Worm (Caenorhabditis elegans) whole organism, L2 larva: ENCODE data around the gene lgc-19.

Experiments
- C34F6.9 ChIP-seq: fragments of 150-350 bp; optimal IDR thresholded peaks from 2 replicates; lab custom pipeline; 2014; ENCODE audit warnings: missing biosample characterization, missing genetic modification characterization
- F13H6.1 ChIP-seq: sonication (generic microtip); optimal IDR thresholded peaks from 2 replicates; lab custom pipeline; 2016; ENCODE audit warnings: missing genetic modification characterization, missing compliant biosample characterization
- R02D3.7 ChIP-seq: fragments of 150-350 bp; optimal IDR thresholded peaks from 2 replicates; lab custom pipeline; 2014; ENCODE audit warnings: missing biosample characterization, missing genetic modification characterization
- Y55F3AM.14 ChIP-seq: fragments of 200-800 bp; sonication (Bioruptor generic); optimal IDR thresholded peaks from 2 replicates; lab custom pipeline; 2018; ENCODE audit warnings: mild to moderate bottlenecking, missing genetic modification characterization, missing compliant biosample characterization
- aly-2 ChIP-seq: fragments of 150-350 bp; optimal IDR thresholded peaks from 2 replicates; lab custom pipeline; 2014; ENCODE audit warnings: missing biosample characterization, missing genetic modification characterization
- ama-1 ChIP-seq: fragments of 150-350 bp; optimal IDR thresholded peaks from 2 replicates; lab custom pipeline; 2018; ENCODE audit warnings: inconsistent platforms
- blmp-1 ChIP-seq: sonication (generic microtip); optimal IDR thresholded peaks from 2 replicates; lab custom pipeline; 2017; ENCODE audit warnings: missing genetic modification characterization, mild to moderate bottlenecking, missing compliant biosample characterization, antibody characterized with exemption, moderate library complexity; ENCODE audit not compliant: insufficient read depth
- ceh-16 ChIP-seq: fragments of 150-350 bp; optimal IDR thresholded peaks from 2 replicates; lab custom pipeline; 2014; ENCODE audit warnings: missing biosample characterization, missing genetic modification characterization
- ceh-82 ChIP-seq: fragments of 150-350 bp; optimal IDR thresholded peaks from 2 replicates; lab custom pipeline; 2014; ENCODE audit warnings: missing biosample characterization, missing genetic modification characterization
- crh-2 ChIP-seq: sonication (generic microtip); optimal IDR thresholded peaks from 2 replicates; lab custom pipeline; 2017; ENCODE audit warnings: missing biosample characterization, missing genetic modification characterization
- dmd-4 ChIP-seq: sonication (generic microtip); optimal IDR thresholded peaks from 2 replicates; lab custom pipeline; 2017; ENCODE audit warnings: missing biosample characterization, missing genetic modification characterization
- egl-27 ChIP-seq: sonication (generic microtip); optimal IDR thresholded peaks from 3 replicates; lab custom pipeline; 2017; ENCODE audit warnings: missing biosample characterization, missing genetic modification reagents, missing genetic modification characterization
- elt-1 ChIP-seq: fragments of 150-350 bp; optimal IDR thresholded peaks from 2 replicates; lab custom pipeline; 2014; ENCODE audit warnings: missing biosample characterization, missing genetic modification characterization
- fos-1 ChIP-seq: fragments of 150-350 bp; optimal IDR thresholded peaks from 2 replicates; lab custom pipeline; 2014; ENCODE audit warnings: missing biosample characterization, missing genetic modification characterization
- gmeb-1 ChIP-seq: fragments of 150-350 bp; optimal IDR thresholded peaks from 2 replicates; lab custom pipeline; 2014; ENCODE audit warnings: missing biosample characterization, missing genetic modification characterization
- lin-11 ChIP-seq: fragments of 150-350 bp; sonication (generic microtip); optimal IDR thresholded peaks from 2 replicates; lab custom pipeline; 2014; ENCODE audit warnings: missing biosample characterization, missing genetic modification characterization, inconsistent platforms, mixed read lengths
- lin-13 ChIP-seq: fragments of 150-350 bp; optimal IDR thresholded peaks from 2 replicates; lab custom pipeline; 2014; ENCODE audit warnings: missing biosample characterization, missing genetic modification reagents, missing genetic modification characterization
- lin-39 ChIP-seq: fragments of 150-350 bp; optimal IDR thresholded peaks from 2 replicates; lab custom pipeline; 2014; ENCODE audit warnings: missing biosample characterization, missing genetic modification reagents, missing genetic modification characterization
- mab-5 ChIP-seq: fragments of 150-350 bp; optimal IDR thresholded peaks from 2 replicates; lab custom pipeline; 2014; ENCODE audit warnings: missing biosample characterization, missing genetic modification characterization
- mbf-1 ChIP-seq: sonication (generic microtip); optimal IDR thresholded peaks from 2 replicates; lab custom pipeline; 2017; ENCODE audit warnings: missing biosample characterization, missing genetic modification characterization
- mdl-1 ChIP-seq, 2 experiments: fragments of 150-350 bp in 1 of 2; sonication (generic microtip) in 1 of 2; optimal IDR thresholded peaks; 2 replicates each; lab custom pipeline; 2017; ENCODE audit warnings: missing biosample characterization in 2 of 2, missing genetic modification characterization in 2 of 2
- nhr-10 ChIP-seq: sonication (generic microtip); optimal IDR thresholded peaks from 2 replicates; lab custom pipeline; 2017; ENCODE audit warnings: missing biosample characterization, missing genetic modification characterization
- nhr-11 ChIP-seq: fragments of 150-350 bp; optimal IDR thresholded peaks from 2 replicates; lab custom pipeline; 2014; ENCODE audit warnings: missing biosample characterization, missing genetic modification characterization
- nhr-12 ChIP-seq: fragments of 150-350 bp; optimal IDR thresholded peaks from 2 replicates; lab custom pipeline; 2014; ENCODE audit warnings: missing biosample characterization, missing genetic modification characterization
- nhr-129 ChIP-seq: fragments of 150-350 bp; optimal IDR thresholded peaks from 2 replicates; lab custom pipeline; 2014; ENCODE audit warnings: missing biosample characterization, missing genetic modification characterization
- nhr-23 ChIP-seq: fragments of 150-350 bp; optimal IDR thresholded peaks from 2 replicates; lab custom pipeline; 2014; ENCODE audit warnings: missing biosample characterization, missing genetic modification reagents, missing genetic modification characterization
- nhr-237 ChIP-seq: fragments of 150-350 bp; optimal IDR thresholded peaks from 2 replicates; lab custom pipeline; 2014; ENCODE audit warnings: missing biosample characterization, missing genetic modification characterization
- nhr-6 ChIP-seq: fragments of 150-350 bp; optimal IDR thresholded peaks from 2 replicates; lab custom pipeline; 2014; ENCODE audit warnings: missing biosample characterization, missing genetic modification characterization
- peb-1 ChIP-seq: fragments of 150-350 bp; optimal IDR thresholded peaks from 2 replicates; lab custom pipeline; 2014; ENCODE audit warnings: missing biosample characterization, missing genetic modification characterization
- sem-4 ChIP-seq: fragments of 150-350 bp; optimal IDR thresholded peaks from 2 replicates; lab custom pipeline; 2014; ENCODE audit warnings: missing biosample characterization, missing genetic modification reagents, missing genetic modification characterization
- skn-1 ChIP-seq: sonication (generic microtip); optimal IDR thresholded peaks from 2 replicates; lab custom pipeline; 2017; ENCODE audit warnings: missing biosample characterization, missing genetic modification characterization
- unc-39 ChIP-seq: fragments of 150-350 bp; optimal IDR thresholded peaks from 2 replicates; lab custom pipeline; 2014; ENCODE audit warnings: missing biosample characterization, missing genetic modification characterization
- unc-55 ChIP-seq: fragments of 150-350 bp; sonication (generic microtip); optimal IDR thresholded peaks from 3 replicates; lab custom pipeline; 2014; ENCODE audit warnings: missing biosample characterization, missing genetic modification reagents, missing genetic modification characterization
- zag-1 ChIP-seq: fragments of 150-350 bp; optimal IDR thresholded peaks from 2 replicates; lab custom pipeline; 2014; ENCODE audit warnings: missing biosample characterization, missing genetic modification characterization
- ztf-1 ChIP-seq: fragments of 200-800 bp; sonication (Bioruptor generic); conservative IDR thresholded peaks from 2 replicates; pipeline ENCODE4 v1.3.6; 2022; ENCODE audit warnings: missing genetic modification characterization, missing compliant biosample characterization
- ztf-11 ChIP-seq: sonication (generic microtip); optimal IDR thresholded peaks from 2 replicates; lab custom pipeline; 2017; ENCODE audit warnings: missing biosample characterization, missing genetic modification characterization
- ztf-4 ChIP-seq: fragments of 150-350 bp; optimal IDR thresholded peaks from 2 replicates; lab custom pipeline; 2014; ENCODE audit warnings: missing biosample characterization, missing genetic modification characterization

The lgc-19 gene

ce11 chrIV:15962219-15962762, at the start of gene lgc-19:
Gene lgc-19, minus strand, starts transcription at chrIV:15962712.
- no peak for TF ChIP-seq nhr-10 (tag; lab: Kevin White, UChicago)
- TF ChIP-seq lin-13 (GFP tag; lab: Kevin White, UChicago) = no peak
- TF ChIP-seq aly-2 = no peak
- TF ChIP-seq mab-5 (tag; lab: Kevin White, UChicago) = no peak
- TF ChIP-seq mdl-1 (tag; optimal IDR thresholded peaks at IDR 0.05; lab: Kevin White, UChicago) = no peak
- TF ChIP-seq egl-27 (tag; lab: Kevin White, UChicago) = no peak
- no peak for TF ChIP-seq R02D3.7 (tag; lab: Kevin White, UChicago)
- no peak for TF ChIP-seq nhr-12
- TF ChIP-seq lin-11 (tag; lab: Kevin White, UChicago) = no peak
- TF ChIP-seq ztf-1 (GFP tag; lab: Robert Waterston, UW) = no peak
- TF ChIP-seq zag-1 (tag; lab: Kevin White, UChicago) = no peak
- no peak for TF ChIP-seq skn-1 (tag; lab: Kevin White, UChicago)
- TF ChIP-seq ceh-16 = no peak

ce11 chrIV:16006267-16006666, 43.8 kb upstream of the lgc-19 start:
- no peak for TF ChIP-seq unc-39
- no peak for TF ChIP-seq crh-2 (tag; lab: Kevin White, UChicago)
- no peak for TF ChIP-seq nhr-11 (tag; lab: Kevin White, UChicago)
- no peak for TF ChIP-seq dmd-4 (tag; lab: Kevin White, UChicago)
- no peak for TF ChIP-seq nhr-6 (tag; lab: Kevin White, UChicago)
- no peak for TF ChIP-seq ztf-11 (tag; lab: Kevin White, UChicago)
- no peak for TF ChIP-seq lin-13 (GFP tag; lab: Kevin White, UChicago)

DNA sequence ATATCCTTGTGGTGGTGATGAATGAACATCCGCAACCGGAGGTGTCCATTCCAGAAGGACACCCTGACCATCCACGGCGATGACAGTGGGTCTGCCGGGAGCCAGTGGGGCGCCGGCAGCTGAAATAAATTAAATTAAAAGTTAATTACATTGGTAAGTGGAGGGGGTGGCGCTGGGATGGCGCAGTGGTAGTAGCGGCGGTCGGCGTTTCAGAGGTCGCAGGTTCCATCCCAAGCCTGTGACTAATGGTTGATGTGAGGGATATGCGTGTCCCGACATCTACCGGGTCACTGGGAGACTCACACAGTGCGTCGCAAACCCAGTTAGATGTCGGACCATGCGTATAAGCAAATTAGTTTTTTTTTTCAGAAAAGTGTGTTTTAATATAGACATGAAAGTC, 43.0 kb upstream of the lgc-19 start:
- TF ChIP-seq ceh-82 (tag; lab: Kevin White, UChicago) = no peak
- TF ChIP-seq unc-55 (GFP tag; lab: Kevin White, UChicago) = no peak

- TF ChIP-seq sem-4 (tag; lab: Kevin White, UChicago) (no peak), ztf-4 (tag; lab: Kevin White, UChicago) (no peak), nhr-129 (tag; lab: Kevin White, UChicago) (no peak)
These were observed 38.5 kb upstream of the lgc-19 start for ce11 chrIV:16001058-16001457.

- no peak for TF ChIP-seq Y55F3AM.14 (GFP tag; lab: Kevin White, UChicago)
- no peak for TF ChIP-seq nhr-23 (tag; lab: Kevin White, UChicago)
- TF ChIP-seq lin-39 (tag; lab: Kevin White, UChicago) = no peak
- no peak for TF ChIP-seq zag-1 (tag; lab: Kevin White, UChicago)
- no peak for TF ChIP-seq fos-1 (tag; lab: Kevin White, UChicago)
- no peak for TF ChIP-seq C34F6.9 (tag; lab: Kevin White, UChicago)
- TF ChIP-seq mab-5 (tag; lab: Kevin White, UChicago) = no peak
- no peak for TF ChIP-seq gmeb-1 (tag; lab: Kevin White, UChicago)
- no peak for TF ChIP-seq elt-1 (tag; lab: Kevin White, UChicago)
- no peak for TF ChIP-seq blmp-1 (tag; lab: Kevin White, UChicago)
- TF ChIP-seq ceh-16 = no peak
- TF ChIP-seq F13H6.1 (tag; lab: Kevin White, UChicago) = no peak
- no peak for TF ChIP-seq peb-1 (tag; lab: Kevin White, UChicago)
- no peak for TF ChIP-seq unc-55 (GFP tag; lab: Kevin White, UChicago)
- TF ChIP-seq lin-13 (GFP tag; lab: Kevin White, UChicago) = no peak
- TF ChIP-seq ztf-4 (tag; lab: Kevin White, UChicago) = no peak
These were observed 37.2 kb upstream of the lgc-19 start for ce11 chrIV:15999692-16000091.

ce11 chrIV:15997906-15998305, 35.4 kb upstream of the lgc-19 start:
- no peak for TF ChIP-seq sem-4 (tag; lab: Kevin White, UChicago)
- TF ChIP-seq nhr-12 = no peak
- TF ChIP-seq ama-1 = no peak
- TF ChIP-seq nhr-10 (tag; lab: Kevin White, UChicago) = no peak
- no peak for TF ChIP-seq mab-5 (tag; lab: Kevin White, UChicago)
- TF ChIP-seq Y55F3AM.14 (GFP tag; lab: Kevin White, UChicago) = no peak
- TF ChIP-seq fos-1 (tag; lab: Kevin White, UChicago) = no peak
- TF ChIP-seq nhr-237 (tag; lab: Kevin White, UChicago) = no peak
- no peak for TF ChIP-seq ztf-4 (tag; lab: Kevin White, UChicago)
- no peak for TF ChIP-seq peb-1 (tag; lab: Kevin White, UChicago)
- no peak for TF ChIP-seq mbf-1 (tag; lab: Kevin White, UChicago)
